Fruit fly (Drosophila melanogaster): ENCODE results near the gene CG5888.
A peak's percentile ranks its signal among the peaks of the same experiment; 100 is the strongest.

The CG5888 gene

dm6 chr2L:16492617-16493203, 44.4 kb upstream of the CG5888 start (continued):
- peak; percentile 7 for TF ChIP-seq Kr (GFP tag; optimal IDR thresholded peaks at IDR 0.05)
- TF ChIP-seq HLH3B (GFP tag; IDR thresholded peaks at IDR 0.05), result peak; percentile 74; the same call in 1 of the 2 replicates
- peak; percentile 77 for TF ChIP-seq Xbp1 (GFP tag; optimal IDR thresholded peaks at IDR 0.05)
- peak; percentile 75 for TF ChIP-seq tin (GFP tag; optimal IDR thresholded peaks at IDR 0.05)
- TF ChIP-seq croc (GFP tag; conservative IDR thresholded peaks at IDR 0.05), result peak; percentile 51; the same call in 2 of the 3 replicates
- peak; percentile 72 for TF ChIP-seq CG6813 (GFP tag; optimal IDR thresholded peaks at IDR 0.05)
- peak; percentile 73 for TF ChIP-seq CG14710 (tag; optimal IDR thresholded peaks at IDR 0.05)
- TF ChIP-seq Ets65A (GFP tag), result peak; percentile 91
- TF ChIP-seq CG10366 (GFP tag; IDR thresholded peaks at IDR 0.05), result peak; percentile 66
- peak; percentile 49 to 86 for TF ChIP-seq Hr51 (GFP tag; optimal IDR thresholded peaks at IDR 0.05)
- peak; percentile 38 for TF ChIP-seq pb (GFP tag; optimal IDR thresholded peaks at IDR 0.05)
- TF ChIP-seq CG17829 (tag; optimal IDR thresholded peaks at IDR 0.05), result peak; percentile 86
- peak; percentile 34 for TF ChIP-seq CG10543 (GFP tag; optimal IDR thresholded peaks at IDR 0.05)
- peak; percentile 65; the same call in 1 of the 2 replicates for TF ChIP-seq Ada2b (GFP tag; IDR thresholded peaks at IDR 0.05)
- TF ChIP-seq vfl (GFP tag; optimal IDR thresholded peaks at IDR 0.05), result no peak
- peak; percentile 77 for TF ChIP-seq lilli (GFP tag; optimal IDR thresholded peaks at IDR 0.05)
- 0 out of 2 replicates have a peak, but pooled peaks have one; percentile 12 for TF ChIP-seq Adf1 (GFP tag; IDR thresholded peaks at IDR 0.05)
- TF ChIP-seq cato (GFP tag; optimal IDR thresholded peaks at IDR 0.05; ENCODE audit: borderline replicate concordance), result peak; percentile 11
- TF ChIP-seq Dad (GFP tag; optimal IDR thresholded peaks at IDR 0.05), result peak; percentile 58
- peak; percentile 70 for TF ChIP-seq ind (GFP tag; optimal IDR thresholded peaks at IDR 0.05)
- TF ChIP-seq CG8478 (optimal IDR thresholded peaks at IDR 0.05), result no peak
- TF ChIP-seq CTCF (GFP tag; optimal IDR thresholded peaks at IDR 0.05), result peak; percentile 27
- TF ChIP-seq abd-A (tag; optimal IDR thresholded peaks at IDR 0.05), result peak; percentile 21
- TF ChIP-seq zfh1 (GFP tag; IDR thresholded peaks at IDR 0.05), result peak; percentile 75
- TF ChIP-seq CG32772 (GFP tag; IDR thresholded peaks at IDR 0.05), result no peak
- peak; percentile 82 for TF ChIP-seq vvl (GFP tag; IDR thresholded peaks at IDR 0.05)
- no peak for TF ChIP-seq CG14965 (GFP tag; optimal IDR thresholded peaks at IDR 0.05; ENCODE audit: borderline replicate concordance)
- TF ChIP-seq CG16779 (GFP tag; IDR thresholded peaks at IDR 0.05), result no peak
- TF ChIP-seq CG18764 (GFP tag; optimal IDR thresholded peaks at IDR 0.05), result peak; percentile 42
- peak; percentile 87 for TF ChIP-seq CG8924 (tag; optimal IDR thresholded peaks at IDR 0.05)
- TF ChIP-seq CG17328 (GFP tag; IDR thresholded peaks at IDR 0.05), result peak; percentile 87
- peak; percentile 72 for TF ChIP-seq ttk (GFP tag; IDR thresholded peaks at IDR 0.05)
- peak; percentile 53; the same call in 1 of the 2 replicates for TF ChIP-seq H2.0 (GFP tag; IDR thresholded peaks at IDR 0.05)
- TF ChIP-seq ERR (GFP tag; optimal IDR thresholded peaks at IDR 0.05), result no peak
- peak; percentile 62 for TF ChIP-seq CG1233 (GFP tag; optimal IDR thresholded peaks at IDR 0.05)
- peak; percentile 88 for TF ChIP-seq nom (GFP tag; optimal IDR thresholded peaks at IDR 0.05)
- no peak for TF ChIP-seq sna (GFP tag; IDR thresholded peaks at IDR 0.05; ENCODE audit: partially characterized antibody)
- TF ChIP-seq org-1 (GFP tag; optimal IDR thresholded peaks at IDR 0.05), result peak; percentile 67
- peak; percentile 77 for TF ChIP-seq HHEX (GFP tag; optimal IDR thresholded peaks at IDR 0.05)
- TF ChIP-seq CG30431 (GFP tag; optimal IDR thresholded peaks at IDR 0.05), result peak; percentile 68
- TF ChIP-seq CG9727 (GFP tag; optimal IDR thresholded peaks at IDR 0.05), result peak; percentile 90
- TF ChIP-seq CG34376 (GFP tag; optimal IDR thresholded peaks at IDR 0.05), result peak; percentile 2
- peak; percentile 74 for TF ChIP-seq CG8388 (GFP tag; optimal IDR thresholded peaks at IDR 0.05)
- peak; percentile 83 for TF ChIP-seq ara (GFP tag; IDR thresholded peaks at IDR 0.05)
- peak; percentile 87 for TF ChIP-seq CG2678 (tag; optimal IDR thresholded peaks at IDR 0.05)
- TF ChIP-seq CG9437 (GFP tag; optimal IDR thresholded peaks at IDR 0.05), result peak; percentile 62
- peak; percentile 70 for TF ChIP-seq Atf6 (GFP tag; IDR thresholded peaks at IDR 0.05)
- peak; percentile 75 for TF ChIP-seq corto (GFP tag; optimal IDR thresholded peaks at IDR 0.05)
- TF ChIP-seq CG17612 (GFP tag; IDR thresholded peaks at IDR 0.05), result no peak; the same call in 1 of the 2 replicates
- TF ChIP-seq knrl (GFP tag; IDR thresholded peaks at IDR 0.05; ENCODE audit: partially characterized antibody), result no peak
- peak; percentile 44 for TF ChIP-seq CG33213 (GFP tag; optimal IDR thresholded peaks at IDR 0.05)
